Worm (Caenorhabditis elegans) whole organism, midembryonic: ENCODE measurements around the gene Y82E9BL.3.

Source experiments
- T22C8.4 ChIP-seq: fragments of 200-800 bp; sonication (Bioruptor generic); IDR thresholded peaks from 2 replicates; pipeline ENCODE4 v1.3.6; 2022; ENCODE audit warnings: missing genetic modification characterization, missing compliant biosample characterization
- cog-1 ChIP-seq: sonication (generic microtip); optimal IDR thresholded peaks from 2 replicates; lab custom pipeline; 2016; ENCODE audit warnings: missing genetic modification characterization, missing compliant biosample characterization
- flt-1 ChIP-seq: fragments of 200-800 bp; sonication (Bioruptor generic); IDR thresholded peaks from 2 replicates; pipeline ENCODE4 v1.3.6; 2022; ENCODE audit warnings: missing genetic modification characterization, missing compliant biosample characterization
- klf-2 ChIP-seq: fragments of 200-800 bp; sonication (Bioruptor generic); conservative IDR thresholded peaks from 2 replicates; pipeline ENCODE4 v1.3.6; 2022; ENCODE audit warnings: missing genetic modification reagents, missing genetic modification characterization, missing compliant biosample characterization
- med-1 ChIP-seq: sonication (generic microtip); optimal IDR thresholded peaks from 2 replicates; lab custom pipeline; 2017; ENCODE audit warnings: missing genetic modification characterization, mild to moderate bottlenecking, missing compliant biosample characterization, antibody characterized with exemption, missing genetic modification reagents; ENCODE audit not compliant: insufficient read depth
- ref-1 ChIP-seq: fragments of 200-800 bp; sonication (Bioruptor generic); conservative IDR thresholded peaks from 2 replicates; pipeline ENCODE4 v1.3.6; 2022; ENCODE audit warnings: missing genetic modification reagents, missing genetic modification characterization, missing compliant biosample characterization
- ztf-29 ChIP-seq: fragments of 200-800 bp; sonication (Bioruptor generic); IDR thresholded peaks from 2 replicates; pipeline ENCODE4 v1.3.6; 2022; ENCODE audit warnings: missing genetic modification reagents, missing genetic modification characterization, missing compliant biosample characterization

ce11 chrIII:1392763-1393162, 42.1 kb upstream of the Y82E9BL.3 start:
- TF ChIP-seq klf-2, result no peak
- no peak for TF ChIP-seq T22C8.4
- TF ChIP-seq ztf-29, result no peak
- TF ChIP-seq flt-1 (GFP tag; lab: Robert Waterston, UW), result no peak
- TF ChIP-seq cog-1 (tag; lab: Kevin White, UChicago), result no peak
- TF ChIP-seq ref-1 (GFP tag; lab: Robert Waterston, UW), result no peak
- TF ChIP-seq med-1 (GFP tag; lab: Kevin White, UChicago), result no peak
